Fruit fly (Drosophila melanogaster): ENCODE measurements around the gene CG2260.

DNA sequence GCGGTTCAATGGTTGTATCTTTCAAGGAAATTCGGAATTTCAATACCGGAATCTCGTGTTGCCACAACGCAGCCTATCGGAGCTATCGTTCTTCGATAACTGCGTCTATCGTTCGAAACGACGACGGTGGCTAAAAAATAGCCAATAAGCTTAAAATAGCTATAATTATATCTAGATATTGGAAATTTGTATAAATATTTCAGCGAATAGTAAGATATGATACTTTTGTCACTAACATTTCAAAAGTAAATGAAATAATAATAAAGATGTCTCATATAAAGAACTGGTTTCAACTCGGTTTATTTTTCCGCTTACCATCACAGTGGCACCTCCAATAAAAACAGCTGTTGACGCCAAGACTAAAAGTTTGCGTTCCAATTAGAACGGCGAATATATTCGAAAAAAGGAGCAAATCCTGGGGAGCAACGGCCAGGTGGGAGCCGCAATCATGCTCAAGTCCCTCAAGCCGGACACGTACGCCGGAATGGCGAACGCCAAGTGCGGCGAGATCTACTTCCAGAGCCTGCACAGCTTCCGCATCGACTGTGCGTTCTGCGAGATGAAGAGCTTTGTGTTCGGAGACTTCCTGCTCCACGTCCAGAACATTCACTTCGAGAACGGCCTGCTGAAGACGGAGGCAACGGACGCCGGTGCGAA, 24.7 kb upstream of the CG2260 start, which contains the start of the genes alpha-PheRS and CG2129:
- no peak for TF ChIP-seq h (optimal IDR thresholded peaks at IDR 0.05)
- no peak for TF ChIP-seq Myc (optimal IDR thresholded peaks at IDR 0.05)
- TF ChIP-seq psq (optimal IDR thresholded peaks at IDR 0.05): no peak
- no peak for TF ChIP-seq Sin3A (optimal IDR thresholded peaks at IDR 0.05)

All from Kc167 (cell line).